Fruit fly (Drosophila melanogaster): ENCODE measurements around the gene phu.

phu gene

DNA sequence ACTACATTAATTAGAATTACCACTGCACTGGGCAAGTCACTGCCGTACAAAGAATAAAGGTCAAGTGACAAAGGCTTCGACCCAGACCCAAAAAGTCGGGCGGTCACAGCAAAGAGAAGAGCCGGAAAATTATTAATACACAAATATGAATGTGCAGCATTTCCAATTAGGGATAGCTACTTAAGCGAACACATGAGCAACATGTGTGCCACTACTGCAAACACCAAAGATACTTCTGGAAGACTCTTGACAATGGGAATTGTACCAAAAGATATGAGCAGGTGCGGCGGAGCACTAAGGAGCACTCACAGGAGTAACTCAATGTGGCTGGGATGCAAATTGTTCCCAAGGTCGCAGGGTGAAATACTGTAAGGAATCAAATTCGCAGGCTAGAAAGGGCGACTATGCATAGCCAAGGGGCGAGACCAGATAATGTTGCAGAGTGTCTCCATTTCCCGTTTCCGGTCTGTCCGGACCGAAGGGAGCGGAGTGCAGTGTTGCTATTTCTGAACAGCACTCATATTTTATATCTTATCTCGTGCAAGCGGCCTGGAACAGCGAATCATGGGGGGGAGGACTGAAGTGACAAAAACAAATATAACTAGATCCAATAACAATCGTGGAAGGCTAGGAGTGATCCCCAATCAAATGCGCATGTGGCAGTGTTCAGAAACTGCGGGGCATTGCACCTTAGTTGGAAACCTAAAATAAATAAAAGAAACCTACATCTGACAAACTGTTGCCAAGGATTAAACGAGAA lies 8.9 kb downstream of the phu start (continued):
- TF ChIP-seq chm (GFP tag; IDR thresholded peaks at IDR 0.05) (0 out of 2 replicates have a peak, but pooled peaks have one; percentile 27), sima (GFP tag; optimal IDR thresholded peaks at IDR 0.05) (no peak), CG17328 (GFP tag; IDR thresholded peaks at IDR 0.05) (no peak), CG32767 (GFP tag; IDR thresholded peaks at IDR 0.05) (no peak)

dm6 chr3R:9504355-9504754 lies 9.8 kb downstream of the phu start, which contains the start of gene CG8149:
CG8149 (plus strand) TSS chr3R:9504656.
- peak; percentile 3 for TF ChIP-seq Meics (GFP tag; optimal IDR thresholded peaks at IDR 0.05)
- peak; percentile 78 for TF ChIP-seq CG12659 (GFP tag; optimal IDR thresholded peaks at IDR 0.05)
- peak; percentile 27 for TF ChIP-seq CG18262 (tag; optimal IDR thresholded peaks at IDR 0.05)
- TF ChIP-seq Dll (GFP tag; IDR thresholded peaks at IDR 0.05; ENCODE audit: partially characterized antibody), result peak; percentile 97
- TF ChIP-seq CG8765 (GFP tag; IDR thresholded peaks at IDR 0.05), result no peak
- TF ChIP-seq Hr51 (GFP tag; optimal IDR thresholded peaks at IDR 0.05), result no peak
- TF ChIP-seq CG16815 (GFP tag; optimal IDR thresholded peaks at IDR 0.05), result no peak
- TF ChIP-seq Pdp1 (GFP tag; optimal IDR thresholded peaks at IDR 0.05), result peak in 1 of 2 experiments; percentile 37
- no peak for TF ChIP-seq tup (GFP tag; optimal IDR thresholded peaks at IDR 0.05)
- no peak for TF ChIP-seq ab (GFP tag; optimal IDR thresholded peaks at IDR 0.05)
- peak; percentile 25 for TF ChIP-seq CG17568 (GFP tag; optimal IDR thresholded peaks at IDR 0.05)
- TF ChIP-seq CG8924 (tag; optimal IDR thresholded peaks at IDR 0.05), result peak; percentile 72
- TF ChIP-seq CG10565 (GFP tag; optimal IDR thresholded peaks at IDR 0.05), result no peak
- TF ChIP-seq TFAM (GFP tag; optimal IDR thresholded peaks at IDR 0.05), result no peak
- TF ChIP-seq abd-A (tag; optimal IDR thresholded peaks at IDR 0.05), result no peak
- TF ChIP-seq Gug (GFP tag; IDR thresholded peaks at IDR 0.05), result no peak
- peak; percentile 86 for TF ChIP-seq hb (GFP tag; IDR thresholded peaks at IDR 0.05; ENCODE audit: partially characterized antibody)
- peak; percentile 35 for TF ChIP-seq CG12299 (tag; optimal IDR thresholded peaks at IDR 0.05)
- TF ChIP-seq CG12391 (tag; optimal IDR thresholded peaks at IDR 0.05), result peak; percentile 60
- peak; percentile 83 for TF ChIP-seq CG2116 (GFP tag; optimal IDR thresholded peaks at IDR 0.05)
- TF ChIP-seq CG15601 (tag; optimal IDR thresholded peaks at IDR 0.05), result peak; percentile 54
- no peak for TF ChIP-seq CG33557 (GFP tag; optimal IDR thresholded peaks at IDR 0.05)
- TF ChIP-seq Fer3 (tag; optimal IDR thresholded peaks at IDR 0.05), result no peak
- TF ChIP-seq CG10147 (GFP tag; optimal IDR thresholded peaks at IDR 0.05), result peak; percentile 33
- TF ChIP-seq CG32767 (GFP tag; IDR thresholded peaks at IDR 0.05), result peak; percentile 85
- peak; percentile 83 for TF ChIP-seq nerfin-2 (GFP tag; IDR thresholded peaks at IDR 0.05; ENCODE audit: partially characterized antibody)
- no peak for TF ChIP-seq CG11456 (GFP tag; IDR thresholded peaks at IDR 0.05)
- no peak for TF ChIP-seq CG8281 (tag; optimal IDR thresholded peaks at IDR 0.05)
- peak; percentile 15 for TF ChIP-seq cg (GFP tag; optimal IDR thresholded peaks at IDR 0.05)
- TF ChIP-seq dm (GFP tag; optimal IDR thresholded peaks at IDR 0.05), result peak; percentile 50
- TF ChIP-seq CG13624 (GFP tag; optimal IDR thresholded peaks at IDR 0.05), result no peak
- TF ChIP-seq tna (GFP tag; IDR thresholded peaks at IDR 0.05; ENCODE audit: partially characterized antibody), result peak; percentile 76
- no peak for TF ChIP-seq gce (GFP tag; IDR thresholded peaks at IDR 0.05)
- TF ChIP-seq nau (GFP tag; optimal IDR thresholded peaks at IDR 0.05), result peak; percentile 4
- peak; percentile 36 for TF ChIP-seq gro (GFP tag; optimal IDR thresholded peaks at IDR 0.05)
- TF ChIP-seq E2f2 (GFP tag; IDR thresholded peaks at IDR 0.05), result peak; percentile 75
- no peak for TF ChIP-seq hkb (optimal IDR thresholded peaks at IDR 0.05)
- TF ChIP-seq hkb (GFP tag; IDR thresholded peaks at IDR 0.05), result no peak
- peak; percentile 80 for TF ChIP-seq ato (GFP tag; IDR thresholded peaks at IDR 0.05; ENCODE audit: partially characterized antibody)
- TF ChIP-seq D (optimal IDR thresholded peaks at IDR 0.05), result no peak
- no peak for TF ChIP-seq D (GFP tag; optimal IDR thresholded peaks at IDR 0.05)
- TF ChIP-seq B-H1 (GFP tag; IDR thresholded peaks at IDR 0.05), result no peak
- no peak for TF ChIP-seq Six4 (GFP tag; optimal IDR thresholded peaks at IDR 0.05)
- peak; percentile 98 for TF ChIP-seq knrl (GFP tag; IDR thresholded peaks at IDR 0.05; ENCODE audit: partially characterized antibody)
